Worm (Caenorhabditis elegans) whole organism, midembryonic: ENCODE results near the gene prk-1.

Source experiments
- T22C8.4 ChIP-seq: fragments of 200-800 bp; sonication (Bioruptor generic); IDR thresholded peaks from 2 replicates; pipeline ENCODE4 v1.3.6; 2022; ENCODE audit warnings: missing genetic modification characterization, missing compliant biosample characterization
- cog-1 ChIP-seq: sonication (generic microtip); optimal IDR thresholded peaks from 2 replicates; lab custom pipeline; 2016; ENCODE audit warnings: missing genetic modification characterization, missing compliant biosample characterization
- flt-1 ChIP-seq: fragments of 200-800 bp; sonication (Bioruptor generic); IDR thresholded peaks from 2 replicates; pipeline ENCODE4 v1.3.6; 2022; ENCODE audit warnings: missing genetic modification characterization, missing compliant biosample characterization
- klf-2 ChIP-seq: fragments of 200-800 bp; sonication (Bioruptor generic); conservative IDR thresholded peaks from 2 replicates; pipeline ENCODE4 v1.3.6; 2022; ENCODE audit warnings: missing genetic modification reagents, missing genetic modification characterization, missing compliant biosample characterization
- med-1 ChIP-seq: sonication (generic microtip); optimal IDR thresholded peaks from 2 replicates; lab custom pipeline; 2017; ENCODE audit warnings: missing genetic modification characterization, mild to moderate bottlenecking, missing compliant biosample characterization, antibody characterized with exemption, missing genetic modification reagents; ENCODE audit not compliant: insufficient read depth
- ref-1 ChIP-seq: fragments of 200-800 bp; sonication (Bioruptor generic); conservative IDR thresholded peaks from 2 replicates; pipeline ENCODE4 v1.3.6; 2022; ENCODE audit warnings: missing genetic modification reagents, missing genetic modification characterization, missing compliant biosample characterization
- tab-1 ChIP-seq: fragments of 200-800 bp; sonication (Bioruptor generic); IDR thresholded peaks from 2 replicates; pipeline ENCODE4 v1.3.6; 2022; ENCODE audit warnings: missing genetic modification characterization, missing compliant biosample characterization
- ztf-23 ChIP-seq: fragments of 200-800 bp; sonication (Bioruptor generic); IDR thresholded peaks from 2 replicates; pipeline ENCODE4 v1.3.6; 2022; ENCODE audit warnings: missing genetic modification reagents, missing genetic modification characterization, missing compliant biosample characterization
- ztf-29 ChIP-seq: fragments of 200-800 bp; sonication (Bioruptor generic); IDR thresholded peaks from 2 replicates; pipeline ENCODE4 v1.3.6; 2022; ENCODE audit warnings: missing genetic modification reagents, missing genetic modification characterization, missing compliant biosample characterization

prk-1 gene

DNA sequence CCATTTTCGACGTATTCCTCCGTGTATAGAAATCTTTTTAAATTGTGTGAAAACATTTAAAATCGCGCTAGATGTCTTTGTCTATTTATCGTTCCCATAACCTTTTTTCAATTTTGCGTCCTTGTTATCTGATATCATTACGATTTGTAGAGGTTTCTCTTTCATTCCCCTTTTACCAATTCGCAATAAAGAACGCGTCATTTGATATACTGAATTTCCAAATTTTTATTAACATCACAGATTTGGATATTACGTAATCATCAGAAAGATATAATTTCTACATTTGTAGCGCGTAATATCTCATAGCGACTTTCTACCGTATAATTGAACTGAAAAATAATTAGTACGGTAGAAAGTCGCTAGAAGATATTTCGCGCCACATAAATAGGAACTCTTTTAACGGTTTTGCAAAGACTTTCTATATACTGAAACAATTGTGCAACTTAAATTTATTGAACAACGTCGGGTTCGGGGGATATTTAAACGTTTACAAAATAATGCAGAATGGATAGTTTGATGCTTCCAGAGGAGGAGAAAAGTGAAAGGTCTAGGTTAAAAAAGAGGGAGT is 31.2 kb upstream of the prk-1 start:
- no peak for TF ChIP-seq tab-1

DNA sequence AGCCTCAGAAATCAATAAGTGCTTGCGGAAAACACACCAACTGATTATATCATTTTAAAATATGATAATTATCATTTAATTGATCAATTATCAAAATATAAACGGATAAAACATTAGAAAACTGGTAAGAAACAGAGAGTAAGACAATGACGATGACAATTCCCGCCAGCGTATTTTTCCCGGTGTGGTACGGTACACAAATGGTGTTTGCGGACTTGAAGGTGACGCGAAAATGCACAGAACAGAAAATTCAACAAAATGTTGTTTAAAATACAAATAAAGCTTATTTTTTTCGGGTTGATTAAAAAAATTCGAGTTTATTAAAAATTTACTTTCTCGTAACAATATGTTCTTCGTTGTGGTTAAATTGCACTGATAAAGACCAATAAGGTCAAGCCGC is 28.8 kb upstream of the prk-1 start:
- TF ChIP-seq cog-1 (no peak), flt-1 (GFP tag; lab: Robert Waterston, UW) (no peak), ztf-23 (GFP tag; lab: Robert Waterston, UW) (no peak), ref-1 (GFP tag; lab: Robert Waterston, UW) (no peak), T22C8.4 (GFP tag; lab: Robert Waterston, UW) (no peak), klf-2 (GFP tag; lab: Robert Waterston, UW) (no peak), ztf-29 (GFP tag; lab: Robert Waterston, UW) (no peak), med-1 (GFP tag; lab: Kevin White, UChicago) (no peak), tab-1 (no peak)

DNA sequence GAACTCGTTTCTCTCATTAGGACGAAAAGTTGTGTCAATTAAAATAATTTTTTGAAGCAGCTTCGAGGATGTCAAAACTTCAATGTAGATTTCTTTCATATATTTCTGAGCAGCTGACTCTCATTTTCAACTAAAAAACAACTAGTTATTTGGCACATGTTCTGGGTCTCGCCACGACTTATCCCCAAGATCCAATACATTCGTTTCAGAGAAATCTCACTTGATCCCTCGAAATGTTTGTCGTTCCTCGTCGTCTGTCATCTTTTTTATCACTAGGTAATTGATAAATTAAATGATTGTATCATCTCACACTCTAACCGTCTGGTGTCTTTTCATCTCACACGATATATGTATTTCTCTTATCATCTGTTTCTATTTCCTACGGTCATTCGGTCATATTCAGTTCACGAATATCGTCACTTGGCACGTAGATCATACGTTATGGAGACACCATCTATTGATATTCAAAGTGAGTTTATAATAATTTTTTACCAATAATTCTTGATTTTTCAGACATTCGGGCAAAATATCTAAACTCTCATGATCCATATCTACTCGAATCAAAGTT is 27.9 kb upstream of the prk-1 start, which contains the start of the genes rpn-6.1 and F57B9.1:
rpn-6.1 (minus strand) TSS at position 65 of the 568 bp plus-strand sequence.
F57B9.1 (plus strand) TSS at position 154 of the 568 bp plus-strand sequence.
- TF ChIP-seq cog-1 (no peak), tab-1 (no peak), ref-1 (GFP tag; lab: Robert Waterston, UW) (no peak)

DNA sequence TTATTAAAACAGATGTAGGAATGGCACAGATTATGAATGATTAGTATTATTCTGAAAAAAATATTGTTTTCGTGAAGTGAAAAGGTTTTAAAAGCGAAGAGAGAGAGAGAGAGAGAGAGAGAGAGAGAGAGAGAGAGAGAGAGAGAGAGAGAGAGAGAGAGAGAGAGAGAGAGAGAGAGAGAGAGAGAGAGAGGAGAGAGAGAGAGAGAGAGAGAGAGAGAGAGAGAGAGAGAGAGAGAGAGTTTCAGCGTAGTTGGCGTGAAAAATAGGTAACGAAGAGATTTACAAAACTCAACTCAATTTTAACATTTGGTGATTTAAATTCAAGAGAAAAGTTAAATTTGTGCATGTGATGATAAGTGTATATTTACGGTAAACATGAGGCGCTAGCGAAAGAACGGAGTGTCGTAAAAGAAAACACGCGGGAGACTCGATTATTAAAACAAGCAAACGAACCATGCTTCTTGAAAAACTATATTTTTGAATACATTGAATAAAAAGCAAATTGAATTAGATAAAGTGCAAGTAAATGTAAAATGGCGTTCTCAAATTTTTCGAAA is 21.8 kb upstream of the prk-1 start, which contains the start of gene panl-2:
panl-2 (minus strand) TSS at position 51 of the 560 bp plus-strand sequence.
- TF ChIP-seq klf-2 (GFP tag; lab: Robert Waterston, UW) (no peak), flt-1 (GFP tag; lab: Robert Waterston, UW) (no peak), med-1 (GFP tag; lab: Kevin White, UChicago) (no peak), ref-1 (GFP tag; lab: Robert Waterston, UW) (no peak), cog-1 (no peak), ztf-29 (GFP tag; lab: Robert Waterston, UW) (no peak), ztf-23 (GFP tag; lab: Robert Waterston, UW) (no peak), T22C8.4 (GFP tag; lab: Robert Waterston, UW) (no peak), tab-1 (no peak)

DNA sequence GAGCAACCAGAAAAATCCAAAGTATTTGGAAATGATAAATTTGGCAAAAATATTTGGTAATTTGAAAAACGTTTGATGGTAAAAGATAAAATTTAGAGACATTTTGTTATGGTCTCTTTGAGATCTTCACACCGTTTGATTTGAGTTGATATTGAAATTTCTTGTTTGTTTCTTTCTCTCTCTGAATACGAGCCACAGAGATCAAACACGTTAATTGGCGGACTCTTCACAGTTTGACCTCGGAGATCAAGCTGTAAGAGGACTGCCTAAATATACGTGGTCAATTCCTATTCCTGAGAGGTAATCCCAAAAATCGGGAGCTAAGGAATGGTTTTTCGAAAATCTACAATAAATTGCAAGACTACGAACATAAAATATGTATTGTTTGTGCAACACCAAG is 21.3 kb upstream of the prk-1 start:
- TF ChIP-seq tab-1 (no peak), ztf-23 (GFP tag; lab: Robert Waterston, UW) (no peak), klf-2 (GFP tag; lab: Robert Waterston, UW) (no peak), ref-1 (GFP tag; lab: Robert Waterston, UW) (no peak), cog-1 (no peak), T22C8.4 (GFP tag; lab: Robert Waterston, UW) (no peak)

DNA sequence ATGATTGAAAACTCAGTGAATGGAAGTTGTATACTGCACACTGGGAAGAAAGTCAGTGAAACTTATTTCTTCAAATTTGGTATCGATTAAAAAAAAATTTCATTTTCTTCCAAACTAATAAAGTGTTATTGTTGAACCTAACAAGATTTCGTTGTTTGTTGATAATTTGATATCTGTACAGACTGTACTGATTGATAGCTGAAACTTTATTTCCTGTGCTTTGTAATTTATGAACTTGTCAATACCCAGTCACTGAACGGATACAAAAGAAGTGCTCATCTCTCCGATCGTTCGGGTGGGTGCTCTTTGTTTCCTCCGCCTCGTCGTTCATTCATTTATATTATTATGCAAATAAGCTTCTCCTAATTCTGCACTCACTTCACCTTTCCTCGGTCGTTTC is 20.9 kb upstream of the prk-1 start, which contains the start of gene F31E3.12:
F31E3.12 (plus strand) TSS at position 301 of the 400 bp plus-strand sequence.
- TF ChIP-seq flt-1 (GFP tag; lab: Robert Waterston, UW) (no peak), ref-1 (GFP tag; lab: Robert Waterston, UW) (no peak), ztf-29 (GFP tag; lab: Robert Waterston, UW) (no peak), ztf-23 (GFP tag; lab: Robert Waterston, UW) (no peak), med-1 (GFP tag; lab: Kevin White, UChicago) (no peak), T22C8.4 (GFP tag; lab: Robert Waterston, UW) (no peak), tab-1 (no peak)

DNA sequence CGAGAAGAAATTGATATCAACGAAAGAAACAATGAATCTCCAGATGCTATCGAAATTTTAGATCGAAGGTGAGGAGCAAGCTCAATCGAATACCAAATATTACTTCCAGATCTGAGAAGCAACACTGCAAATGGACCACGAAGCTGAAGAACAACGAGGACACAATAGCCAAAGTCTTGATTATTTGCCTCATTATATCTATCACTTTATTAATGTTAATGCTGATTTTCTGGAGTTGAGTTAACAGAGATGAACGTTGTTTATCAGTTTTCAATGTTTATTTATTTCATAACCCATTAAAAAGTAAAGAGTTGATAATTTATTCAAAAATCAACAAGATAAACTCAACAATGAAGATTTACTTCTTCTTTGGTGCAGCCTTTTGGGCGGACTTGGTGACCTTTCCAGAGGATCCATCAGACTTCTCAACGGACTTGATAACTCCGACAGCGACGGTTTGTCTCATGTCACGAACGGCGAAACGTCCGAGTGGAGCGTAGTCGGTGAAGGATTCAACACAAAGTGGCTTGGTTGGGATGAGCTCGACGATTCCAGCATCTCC is 20.1 kb upstream of the prk-1 start:
- no peak for TF ChIP-seq flt-1 (GFP tag; lab: Robert Waterston, UW)
- TF ChIP-seq tab-1 = no peak
- no peak for TF ChIP-seq ref-1 (GFP tag; lab: Robert Waterston, UW)
- TF ChIP-seq klf-2 (GFP tag; lab: Robert Waterston, UW) = no peak
- no peak for TF ChIP-seq ztf-23 (GFP tag; lab: Robert Waterston, UW)
- no peak for TF ChIP-seq T22C8.4 (GFP tag; lab: Robert Waterston, UW)
- TF ChIP-seq ztf-29 (GFP tag; lab: Robert Waterston, UW) = no peak
- no peak for TF ChIP-seq cog-1
- TF ChIP-seq med-1 (GFP tag; lab: Kevin White, UChicago) = no peak

DNA sequence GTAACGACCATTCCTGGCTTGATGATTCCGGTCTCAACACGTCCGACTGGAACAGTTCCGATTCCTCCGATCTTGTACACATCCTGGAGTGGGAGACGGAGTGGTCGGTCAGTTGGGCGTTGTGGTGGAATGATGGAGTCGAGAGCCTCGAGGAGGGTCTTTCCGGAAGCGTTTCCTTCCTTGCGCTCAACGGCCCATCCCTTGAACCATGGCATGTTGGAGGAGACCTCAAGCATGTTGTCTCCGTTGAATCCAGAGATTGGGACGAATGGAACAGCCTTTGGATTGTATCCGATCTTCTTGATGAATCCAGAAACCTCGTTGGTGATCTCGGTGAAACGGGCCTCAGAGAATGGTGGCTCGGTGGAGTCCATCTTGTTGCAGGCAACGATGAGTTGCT is 19.2 kb upstream of the prk-1 start:
- TF ChIP-seq ztf-29 (GFP tag; lab: Robert Waterston, UW) (no peak), ref-1 (GFP tag; lab: Robert Waterston, UW) (no peak), T22C8.4 (GFP tag; lab: Robert Waterston, UW) (no peak), klf-2 (GFP tag; lab: Robert Waterston, UW) (no peak), med-1 (GFP tag; lab: Kevin White, UChicago) (no peak)

DNA sequence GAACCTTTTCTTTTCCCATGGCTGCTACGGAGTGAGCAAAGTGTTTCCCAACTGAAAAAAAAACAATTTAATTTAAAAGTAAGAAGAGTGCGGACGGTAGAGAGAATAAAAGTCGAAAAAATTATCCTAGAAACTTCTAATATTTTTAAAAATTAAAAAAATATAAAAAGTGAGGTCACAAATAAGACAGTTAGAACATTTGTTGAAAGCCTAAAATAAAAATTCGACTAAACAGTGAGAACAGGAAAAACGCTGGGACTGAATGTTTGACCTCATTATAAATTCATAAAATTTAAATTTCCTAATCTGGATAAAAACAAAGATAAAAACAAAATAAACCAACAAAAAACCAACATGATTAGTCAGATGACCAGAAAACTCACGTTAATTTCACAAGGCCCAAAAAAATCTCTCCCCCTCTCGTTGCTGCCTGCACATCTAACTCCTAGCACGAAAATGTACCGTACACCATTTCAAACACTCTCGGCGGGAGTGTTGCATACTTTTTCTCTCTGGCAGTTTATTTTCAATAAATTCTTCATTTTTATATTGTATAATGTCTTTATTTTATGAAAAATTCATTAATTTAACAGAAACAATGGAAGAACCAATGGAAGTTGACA is 18.2 kb upstream of the prk-1 start, which contains the start of the genes eef-1A.1 and rfc-4:
eef-1A.1 (minus strand) TSS at position 51 of the 623 bp plus-strand sequence.
rfc-4 (plus strand) TSS at position 592 of the 623 bp plus-strand sequence.
- TF ChIP-seq cog-1 (peak; percentile 87), tab-1 (peak; percentile 64; the same call in 1 of the 2 replicates), T22C8.4 (GFP tag; lab: Robert Waterston, UW) (no peak), klf-2 (GFP tag; lab: Robert Waterston, UW) (0 out of 2 replicates have a peak, but pooled peaks have one; percentile 57), ref-1 (GFP tag; lab: Robert Waterston, UW) (no peak), ztf-29 (GFP tag; lab: Robert Waterston, UW) (no peak), ztf-23 (GFP tag; lab: Robert Waterston, UW) (peak; percentile 82; the same call in 1 of the 2 replicates), med-1 (GFP tag; lab: Kevin White, UChicago) (peak; percentile 1), flt-1 (GFP tag; lab: Robert Waterston, UW) (peak; percentile 86)
